Worm (Caenorhabditis elegans) whole organism, L4/young adult: Measurements from ENCODE around the gene dsl-4.

Experiments
- W03F9.2 ChIP-seq: fragments of 150-350 bp; optimal IDR thresholded peaks from 2 replicates; lab custom pipeline; 2014; ENCODE audit warnings: missing biosample characterization, missing genetic modification characterization
- dao-5 ChIP-seq: sonication (generic microtip); optimal IDR thresholded peaks from 2 replicates; lab custom pipeline; 2016; ENCODE audit warnings: missing genotype, missing genetic modification characterization, moderate library complexity, missing compliant biosample characterization
- him-1 ChIP-seq: sonication (generic microtip); optimal IDR thresholded peaks from 2 replicates; lab custom pipeline; 2016; ENCODE audit warnings: missing genotype, missing genetic modification reagents, missing genetic modification characterization, missing compliant biosample characterization

ce11 chrX:14055715-14056114 lies 34.5 kb upstream of the dsl-4 start:
- TF ChIP-seq W03F9.2 (tag; lab: Kevin White, UChicago): no peak
- TF ChIP-seq dao-5: no peak
- TF ChIP-seq him-1 (tag; lab: Kevin White, UChicago): no peak
